Worm (Caenorhabditis elegans): ENCODE data around the gene unc-60.

- TF ChIP-seq ztf-23 (GFP tag; IDR thresholded peaks at IDR 0.05) (no peak), ztf-29 (GFP tag; IDR thresholded peaks at IDR 0.05) (no peak), flt-1 (GFP tag; IDR thresholded peaks at IDR 0.05) (no peak), klf-2 (GFP tag; conservative IDR thresholded peaks at IDR 0.05) (no peak), T22C8.4 (GFP tag; IDR thresholded peaks at IDR 0.05) (no peak), ref-1 (GFP tag; conservative IDR thresholded peaks at IDR 0.05) (no peak), cog-1 (tag; optimal IDR thresholded peaks at IDR 0.05) (no peak)
These were observed 10.3 kb upstream of the unc-60 start, which contains the start of the genes fpn-1.2 and pqn-54 for ce11 chrV:1464543-1465040.
